Worm (Caenorhabditis elegans) whole organism, mixed stage, embryonic: ENCODE data around the gene K12B6.9.

ENCODE experiments used
- blmp-1 ChIP-seq: fragments of 150-350 bp; optimal IDR thresholded peaks from 2 replicates; lab custom pipeline; 2014; ENCODE audit warnings: missing biosample characterization, missing genetic modification characterization
- ces-1 ChIP-seq: fragments of 150-350 bp; optimal IDR thresholded peaks from 2 replicates; lab custom pipeline; 2014; ENCODE audit warnings: missing biosample characterization, missing genetic modification reagents, missing genetic modification characterization
- drap-1 ChIP-seq: fragments of 200-800 bp; sonication (Bioruptor generic); optimal IDR thresholded peaks from 3 replicates; lab custom pipeline; 2018; ENCODE audit warnings: mild to moderate bottlenecking, missing genetic modification characterization, missing compliant biosample characterization
- elt-3 ChIP-seq: fragments of 150-350 bp; optimal IDR thresholded peaks from 2 replicates; lab custom pipeline; 2014; ENCODE audit warnings: missing biosample characterization, missing genetic modification characterization
- flh-1 ChIP-seq: fragments of 200-800 bp; sonication (Bioruptor generic); optimal IDR thresholded peaks from 2 replicates; lab custom pipeline; 2018; ENCODE audit warnings: mild to moderate bottlenecking, missing genetic modification characterization, moderate library complexity, missing compliant biosample characterization
- hlh-1 ChIP-seq: fragments of 150-350 bp; optimal IDR thresholded peaks from 2 replicates; lab custom pipeline; 2014; ENCODE audit warnings: missing biosample characterization, missing genetic modification reagents, missing genetic modification characterization
- lin-13 ChIP-seq: fragments of 150-350 bp; optimal IDR thresholded peaks from 2 replicates; lab custom pipeline; 2014; ENCODE audit warnings: missing biosample characterization, missing genetic modification characterization
- lsy-2 ChIP-seq: fragments of 150-350 bp; optimal IDR thresholded peaks from 2 replicates; lab custom pipeline; 2014; ENCODE audit warnings: missing biosample characterization, missing genetic modification characterization
- nhr-12 ChIP-seq: fragments of 150-350 bp; optimal IDR thresholded peaks from 2 replicates; lab custom pipeline; 2014; ENCODE audit warnings: missing biosample characterization, missing genetic modification characterization
- nhr-2 ChIP-seq: fragments of 150-350 bp; optimal IDR thresholded peaks from 2 replicates; lab custom pipeline; 2014; ENCODE audit warnings: missing biosample characterization, missing genetic modification characterization
- nhr-237 ChIP-seq: fragments of 150-350 bp; optimal IDR thresholded peaks from 2 replicates; lab custom pipeline; 2014; ENCODE audit warnings: missing biosample characterization, missing genetic modification characterization
- snpc-4 ChIP-seq: fragments of 150-350 bp; optimal IDR thresholded peaks from 2 replicates; lab custom pipeline; 2014; ENCODE audit warnings: missing biosample characterization, missing genetic modification characterization
- unc-39 ChIP-seq: fragments of 150-350 bp; optimal IDR thresholded peaks from 2 replicates; lab custom pipeline; 2014; ENCODE audit warnings: missing biosample characterization, missing genetic modification characterization
- zip-8 ChIP-seq: fragments of 150-350 bp; optimal IDR thresholded peaks from 2 replicates; lab custom pipeline; 2014; ENCODE audit warnings: missing biosample characterization, missing genetic modification characterization

ce11 chrV:6247397-6247796 is 45.1 kb downstream of the K12B6.9 start:
- no peak for TF ChIP-seq nhr-12 (tag; lab: Kevin White, UChicago)
- no peak for TF ChIP-seq nhr-2 (tag; lab: Kevin White, UChicago)
- no peak for TF ChIP-seq snpc-4 (tag; lab: Kevin White, UChicago)
- TF ChIP-seq elt-3: peak; percentile 79
- TF ChIP-seq flh-1 (GFP tag; lab: Kevin White, UChicago): no peak
- no peak for TF ChIP-seq unc-39 (tag; lab: Kevin White, UChicago)
- TF ChIP-seq blmp-1: no peak
- no peak for TF ChIP-seq lsy-2 (tag; lab: Kevin White, UChicago)
- TF ChIP-seq hlh-1: no peak
- no peak for TF ChIP-seq lin-13 (tag; lab: Kevin White, UChicago)
- TF ChIP-seq nhr-237 (tag; lab: Kevin White, UChicago): no peak
- no peak for TF ChIP-seq zip-8 (tag; lab: Kevin White, UChicago)
- TF ChIP-seq ces-1: no peak
- no peak for TF ChIP-seq drap-1
